Fruit fly (Drosophila melanogaster) whole organism, prepupa: Measurements from ENCODE around the gene tll.

ENCODE experiments used
- CG4318 ChIP-seq: fragments of 200-800 bp; sonication (Bioruptor generic); optimal IDR thresholded peaks from 3 replicates; lab custom pipeline; 2017; ENCODE audit warnings: missing biosample characterization, mild to moderate bottlenecking, missing genetic modification characterization
- CG6163 ChIP-seq: fragments of 200-800 bp; sonication (Bioruptor generic); IDR thresholded peaks from 3 replicates; pipeline ENCODE4 v1.3.6; 2022; ENCODE audit warnings: missing biosample characterization, missing genetic modification characterization
- CG6792 ChIP-seq: fragments of 200-800 bp; sonication (Bioruptor generic); optimal IDR thresholded peaks from 3 replicates; lab custom pipeline; 2016; ENCODE audit warnings: missing biosample characterization, missing genetic modification characterization
- CG8632 ChIP-seq: fragments of 200-800 bp; sonication (Bioruptor generic); optimal IDR thresholded peaks from 3 replicates; lab custom pipeline; 2016; ENCODE audit warnings: missing biosample characterization, missing genetic modification characterization
- cyc ChIP-seq: fragments of 200-800 bp; sonication (Bioruptor generic); optimal IDR thresholded peaks from 3 replicates; lab custom pipeline; 2016; ENCODE audit warnings: missing biosample characterization, missing genetic modification characterization
- eg ChIP-seq: fragments of 200-800 bp; sonication (Bioruptor generic); IDR thresholded peaks from 3 replicates; pipeline ENCODE4 v1.3.6; 2022; ENCODE audit warnings: missing biosample characterization, missing genetic modification characterization
- net ChIP-seq: fragments of 200-800 bp; sonication (Bioruptor generic); optimal IDR thresholded peaks from 3 replicates; lab custom pipeline; 2016; ENCODE audit warnings: missing biosample characterization, missing genetic modification characterization

- no peak for TF ChIP-seq CG8632 (GFP tag; lab: Kevin White, UChicago)
- TF ChIP-seq CG4318, result no peak
- TF ChIP-seq CG6792 (GFP tag; lab: Kevin White, UChicago), result no peak
- TF ChIP-seq CG6163 (GFP tag; lab: Robert Waterston, UW), result no peak
- no peak for TF ChIP-seq cyc (GFP tag; lab: Kevin White, UChicago)
- no peak for TF ChIP-seq net
- no peak for TF ChIP-seq eg (GFP tag; lab: Robert Waterston, UW)
These were observed 11.4 kb upstream of the tll start for dm6 chr3R:30840741-30841140.
